Fruit fly (Drosophila melanogaster) whole organism, adult: ENCODE measurements around the gene Polr2B.

Experiments used
- CG12768 ChIP-seq: fragments of 200-800 bp; sonication (Bioruptor generic); optimal IDR thresholded peaks from 2 replicates; lab custom pipeline; 2017; ENCODE audit warnings: missing biosample characterization, missing genetic modification characterization, mild to moderate bottlenecking, moderate library complexity, missing genetic modification reagents
- Crg-1 ChIP-seq: fragments of 200-800 bp; sonication (Bioruptor generic); optimal IDR thresholded peaks from 2 replicates; lab custom pipeline; 2016; ENCODE audit warnings: missing biosample characterization, missing genetic modification characterization
- Mnt ChIP-seq: fragments of 200-800 bp; sonication (Bioruptor generic); optimal IDR thresholded peaks from 2 replicates; lab custom pipeline; 2016; ENCODE audit warnings: missing biosample characterization, mild to moderate bottlenecking, missing genetic modification characterization

dm6 chr3R:14097980-14098379 is 27.6 kb upstream of the Polr2B start, which contains the start of gene CG9920:
- TF ChIP-seq Mnt (GFP tag; lab: Kevin White, UChicago) = no peak
- TF ChIP-seq Crg-1 (GFP tag; lab: Kevin White, UChicago) = no peak
- TF ChIP-seq CG12768 = no peak
